Worm (Caenorhabditis elegans): Measurements from ENCODE around the gene Y46C8AL.11.

Y46C8AL.11 gene

DNA sequence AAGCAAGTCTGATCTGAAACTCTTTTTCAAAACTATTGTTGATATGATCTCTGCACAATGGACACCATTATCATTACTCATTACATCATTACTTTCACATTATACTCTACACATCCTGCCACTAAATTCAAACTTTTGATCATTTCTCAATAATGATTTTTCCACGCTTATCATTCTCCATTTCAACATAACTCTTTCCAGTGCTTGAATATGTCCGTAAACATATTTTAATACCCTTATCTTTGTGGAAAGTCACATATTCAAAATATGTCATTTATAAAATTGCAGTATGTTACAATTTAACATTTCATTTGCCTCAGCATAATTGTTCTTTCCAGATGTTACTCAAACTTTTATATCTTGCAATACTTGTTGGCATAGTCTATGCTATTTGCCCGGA lies 17.3 kb downstream of the Y46C8AL.11 start, which contains the start of gene clec-75:
Gene clec-75, plus strand, starts transcription at position 339 of the 400 bp plus-strand sequence.
- peak; percentile 42 for TF ChIP-seq pqm-1 (tag; optimal IDR thresholded peaks at IDR 0.05)
- peak; percentile 20 for TF ChIP-seq jun-1 (tag; optimal IDR thresholded peaks at IDR 0.05)
- no peak for TF ChIP-seq lin-15B (tag; optimal IDR thresholded peaks at IDR 0.05)
- TF ChIP-seq elt-2 (tag; optimal IDR thresholded peaks at IDR 0.05) = peak; percentile 63
- no peak for TF ChIP-seq nhr-28 (tag; optimal IDR thresholded peaks at IDR 0.05)

- TF ChIP-seq fos-1 (tag; optimal IDR thresholded peaks at IDR 0.05) (no peak), mml-1 (tag; optimal IDR thresholded peaks at IDR 0.05) (no peak), fkh-2 (tag; optimal IDR thresholded peaks at IDR 0.05) (no peak), unc-62 (GFP tag; optimal IDR thresholded peaks at IDR 0.05) (no peak), egl-27 (tag; optimal IDR thresholded peaks at IDR 0.05) (no peak), aly-2 (tag; optimal IDR thresholded peaks at IDR 0.05) (no peak), lsy-12 (tag; optimal IDR thresholded peaks at IDR 0.05) (no peak), nhr-12 (tag; optimal IDR thresholded peaks at IDR 0.05) (no peak), nhr-23 (tag; optimal IDR thresholded peaks at IDR 0.05) (no peak), ceh-82 (tag; optimal IDR thresholded peaks at IDR 0.05) (no peak), hmg-11 (tag; optimal IDR thresholded peaks at IDR 0.05) (no peak), lin-15B (tag; optimal IDR thresholded peaks at IDR 0.05) (no peak), skn-1 (tag; optimal IDR thresholded peaks at IDR 0.05) (no peak), nfya-1 (tag; optimal IDR thresholded peaks at IDR 0.05; ENCODE audit: insufficient read depth) (no peak), tbx-2 (tag; optimal IDR thresholded peaks at IDR 0.05) (no peak), ztf-4 (tag; optimal IDR thresholded peaks at IDR 0.05) (no peak)
Measured at ce11 chrIV:3962584-3962983, 19.5 kb downstream of the Y46C8AL.11 start, which contains the start of gene Y46C8AM.1. Gene Y46C8AM.1 (plus strand): TSS chrIV:3962884.

DNA sequence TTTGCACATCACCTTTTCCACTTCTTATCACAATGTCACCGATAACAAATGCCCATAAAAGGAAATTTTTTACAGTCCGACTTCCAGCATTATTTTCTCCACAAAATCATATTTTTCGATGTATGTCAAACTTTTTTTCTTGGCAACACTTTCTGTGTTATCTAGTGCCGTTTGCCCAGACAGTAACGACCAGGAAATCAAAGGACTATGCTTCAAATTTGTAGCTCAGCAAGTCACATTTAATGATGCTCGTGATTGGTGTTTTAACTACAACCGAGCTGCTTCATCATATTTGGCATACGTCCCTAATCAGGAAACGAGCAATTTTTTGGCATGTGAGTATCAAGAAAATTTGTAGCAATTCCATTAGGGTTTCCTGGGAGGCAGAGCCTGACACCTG lies 20.4 kb downstream of the Y46C8AL.11 start:
- TF ChIP-seq ceh-28 (tag; optimal IDR thresholded peaks at IDR 0.05) = no peak
- TF ChIP-seq elt-2 (tag; optimal IDR thresholded peaks at IDR 0.05) = peak; percentile 72

DNA sequence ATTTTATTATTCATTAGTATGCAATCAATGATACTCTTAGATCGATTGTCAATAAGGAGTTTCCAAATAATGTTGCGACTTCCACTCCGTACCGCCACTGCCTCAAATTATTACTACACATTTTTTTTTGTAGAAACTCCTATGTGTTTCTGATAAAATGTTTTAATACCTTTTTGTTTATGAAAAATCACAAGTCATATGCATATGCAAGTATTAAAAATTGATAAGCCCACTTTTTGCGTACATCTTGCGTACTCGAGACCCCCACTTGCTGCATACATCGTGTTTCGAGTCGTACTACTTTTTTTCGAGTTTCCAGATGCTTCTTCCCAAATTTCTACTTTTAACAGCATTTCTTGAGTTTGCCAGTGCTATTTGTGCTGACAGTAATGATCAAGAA lies 21.9 kb downstream of the Y46C8AL.11 start, which contains the start of gene clec-76:
Gene clec-76, plus strand, starts transcription at position 234 of the 400 bp plus-strand sequence.
- peak; percentile 25 for TF ChIP-seq pqm-1 (tag; optimal IDR thresholded peaks at IDR 0.05)
- peak; percentile 63 for TF ChIP-seq elt-2 (tag; optimal IDR thresholded peaks at IDR 0.05)
- no peak for TF ChIP-seq ama-1 (optimal IDR thresholded peaks at IDR 0.05)

- TF ChIP-seq unc-62 (GFP tag; optimal IDR thresholded peaks at IDR 0.05) = no peak
- no peak for TF ChIP-seq nhr-11 (tag; optimal IDR thresholded peaks at IDR 0.05)
- TF ChIP-seq nhr-28 (tag; optimal IDR thresholded peaks at IDR 0.05) = no peak
- no peak for TF ChIP-seq elt-1 (tag; optimal IDR thresholded peaks at IDR 0.05)
- TF ChIP-seq aly-2 (tag; optimal IDR thresholded peaks at IDR 0.05) = no peak
- no peak for TF ChIP-seq tbx-2 (tag; optimal IDR thresholded peaks at IDR 0.05)
- no peak for TF ChIP-seq ceh-9 (tag; optimal IDR thresholded peaks at IDR 0.05)
- no peak for TF ChIP-seq jun-1 (tag; optimal IDR thresholded peaks at IDR 0.05)
- no peak for TF ChIP-seq R02D3.7 (tag; optimal IDR thresholded peaks at IDR 0.05)
- TF ChIP-seq lin-39 (tag; optimal IDR thresholded peaks at IDR 0.05) = no peak
Measured at ce11 chrIV:3973049-3973448, 29.9 kb downstream of the Y46C8AL.11 start, which contains the start of gene clec-79. Gene clec-79 (plus strand): TSS chrIV:3973349.

ce11 chrIV:3977965-3978523 lies 34.9 kb downstream of the Y46C8AL.11 start, which contains the start of gene srh-220:
Gene srh-220 (minus strand): TSS chrIV:3978015.
- TF ChIP-seq ceh-9 (tag; optimal IDR thresholded peaks at IDR 0.05) = no peak
- TF ChIP-seq unc-62 (GFP tag; optimal IDR thresholded peaks at IDR 0.05) = no peak

DNA sequence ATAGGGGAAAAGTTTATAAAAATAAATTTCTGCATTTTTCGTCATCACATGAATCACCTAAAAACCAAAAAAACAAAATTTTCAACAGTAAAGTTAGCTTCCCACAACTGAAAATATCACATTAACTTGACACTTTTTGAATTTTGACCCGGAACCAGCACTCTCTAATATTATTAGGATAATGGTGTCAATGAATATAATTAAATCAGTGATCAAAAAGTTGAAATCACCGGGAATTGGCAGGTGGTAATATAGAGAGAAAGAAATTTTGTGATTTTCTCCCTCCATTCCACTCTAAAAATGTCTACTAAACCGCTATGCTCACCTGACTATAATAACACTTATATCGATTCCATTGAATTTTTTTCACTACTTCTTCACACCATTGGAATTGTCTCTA lies 36.4 kb downstream of the Y46C8AL.11 start, which contains the start of gene srh-222:
Gene srh-222, plus strand, starts transcription at position 301 of the 400 bp plus-strand sequence.
- no peak for TF ChIP-seq sea-2 (GFP tag; optimal IDR thresholded peaks at IDR 0.05)

DNA sequence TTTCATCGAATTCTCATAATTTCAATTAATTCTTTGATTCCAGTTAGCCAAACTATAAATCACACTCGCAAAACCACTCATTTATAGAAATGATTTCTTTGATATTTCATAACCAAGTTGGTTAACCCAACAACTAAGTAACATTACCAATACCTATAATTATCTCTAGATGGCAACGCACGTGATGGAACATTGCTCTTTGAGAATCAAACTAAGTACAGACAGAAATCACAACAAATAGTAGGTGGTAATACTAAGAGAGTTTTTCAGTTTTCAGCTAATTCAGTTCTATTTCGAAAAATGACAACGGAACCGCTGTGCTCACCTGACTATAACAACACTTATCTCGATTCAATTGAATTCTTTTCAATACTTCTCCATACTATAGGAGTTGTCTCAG lies 38.5 kb downstream of the Y46C8AL.11 start, which contains the start of gene srh-223:
Gene srh-223, plus strand, starts transcription at position 301 of the 400 bp plus-strand sequence.
- TF ChIP-seq lsy-12 (tag; optimal IDR thresholded peaks at IDR 0.05) (no peak), egl-5 (tag; optimal IDR thresholded peaks at IDR 0.05) (no peak), lin-39 (tag; optimal IDR thresholded peaks at IDR 0.05) (no peak), daf-12 (tag; optimal IDR thresholded peaks at IDR 0.05) (no peak)

Measured in whole organism, L3 larva.